Worm (Caenorhabditis elegans) whole organism, young adult: ENCODE data around the gene F23D12.1.

Experiments
- B0019.2 ChIP-seq: fragments of 200-800 bp; sonication (Bioruptor generic); conservative IDR thresholded peaks from 2 replicates; pipeline ENCODE4 v1.3.6; 2022; ENCODE audit warnings: missing genetic modification reagents, missing genetic modification characterization, missing compliant biosample characterization
- C06A6.2 ChIP-seq: fragments of 200-800 bp; sonication (Bioruptor generic); conservative IDR thresholded peaks from 2 replicates; pipeline ENCODE4 v1.3.6; 2022; ENCODE audit warnings: missing genetic modification characterization, missing compliant biosample characterization
- C17E4.6 ChIP-seq: fragments of 200-800 bp; sonication (Bioruptor generic); IDR thresholded peaks from 2 replicates; pipeline ENCODE4 v1.3.6; 2022; ENCODE audit warnings: missing genetic modification reagents, missing genetic modification characterization, missing compliant biosample characterization
- F22D6.2 ChIP-seq: sonication (generic microtip); optimal IDR thresholded peaks from 2 replicates; lab custom pipeline; 2016; ENCODE audit warnings: mild to moderate bottlenecking, missing genetic modification characterization, missing compliant biosample characterization
- F23B12.7 ChIP-seq: sonication (generic microtip); optimal IDR thresholded peaks from 2 replicates; lab custom pipeline; 2017; ENCODE audit warnings: missing genetic modification characterization, mild to moderate bottlenecking, missing compliant biosample characterization, antibody characterized with exemption, moderate library complexity; ENCODE audit not compliant: insufficient read depth
- F37B4.10 ChIP-seq: fragments of 200-800 bp; sonication (Bioruptor generic); IDR thresholded peaks from 2 replicates; pipeline ENCODE4 v1.3.6; 2022; ENCODE audit warnings: missing genetic modification characterization, missing compliant biosample characterization
- F39B2.1 ChIP-seq: fragments of 200-800 bp; sonication (Bioruptor generic); IDR thresholded peaks from 2 replicates; pipeline ENCODE4 v1.3.6; 2022; ENCODE audit warnings: missing genetic modification reagents, missing genetic modification characterization, missing compliant biosample characterization
- F55B11.4 ChIP-seq: sonication (generic microtip); optimal IDR thresholded peaks from 2 replicates; lab custom pipeline; 2016; ENCODE audit warnings: missing compliant biosample characterization, missing genetic modification characterization, borderline replicate concordance; ENCODE audit not compliant: insufficient read depth
- T26A5.8 ChIP-seq: sonication (generic microtip); optimal IDR thresholded peaks from 2 replicates; lab custom pipeline; 2016; ENCODE audit warnings: missing genetic modification characterization, missing compliant biosample characterization
- Y67H2A.10 ChIP-seq: fragments of 200-800 bp; sonication (Bioruptor generic); conservative IDR thresholded peaks from 2 replicates; pipeline ENCODE4 v1.3.6; 2022; ENCODE audit warnings: missing genetic modification reagents, missing genetic modification characterization, missing compliant biosample characterization
- akir-1 ChIP-seq: fragments of 200-800 bp; sonication (Bioruptor generic); optimal IDR thresholded peaks from 2 replicates; lab custom pipeline; 2018; ENCODE audit warnings: mild to moderate bottlenecking, missing genetic modification characterization, moderate library complexity, missing compliant biosample characterization
- athp-1 ChIP-seq: sonication (generic microtip); optimal IDR thresholded peaks from 2 replicates; lab custom pipeline; 2017; ENCODE audit warnings: mild to moderate bottlenecking, missing genetic modification characterization, missing compliant biosample characterization
- attf-6 ChIP-seq: fragments of 200-800 bp; sonication (Bioruptor generic); IDR thresholded peaks from 2 replicates; pipeline ENCODE4 v1.3.6; 2022; ENCODE audit warnings: missing genetic modification reagents, missing genetic modification characterization, missing compliant biosample characterization
- bed-1 ChIP-seq: fragments of 200-800 bp; sonication (Bioruptor generic); IDR thresholded peaks from 2 replicates; pipeline ENCODE4 v1.3.6; 2022; ENCODE audit warnings: missing genetic modification reagents, missing genetic modification characterization, missing compliant biosample characterization
- cebp-2 ChIP-seq: fragments of 200-800 bp; sonication (Bioruptor generic); IDR thresholded peaks from 2 replicates; pipeline ENCODE4 v1.3.6; 2022; ENCODE audit warnings: missing genetic modification characterization, missing compliant biosample characterization
- ceh-100 ChIP-seq: fragments of 200-800 bp; sonication (Bioruptor generic); IDR thresholded peaks from 2 replicates; pipeline ENCODE4 v1.3.6; 2022; ENCODE audit warnings: missing genetic modification reagents, missing genetic modification characterization, missing compliant biosample characterization
- ceh-58 ChIP-seq: fragments of 200-800 bp; sonication (Bioruptor generic); IDR thresholded peaks from 2 replicates; pipeline ENCODE4 v1.3.6; 2022; ENCODE audit warnings: missing genetic modification characterization, missing compliant biosample characterization
- ceh-79 ChIP-seq: sonication (generic microtip); optimal IDR thresholded peaks from 2 replicates; lab custom pipeline; 2017; ENCODE audit warnings: mild to moderate bottlenecking, missing genetic modification characterization, missing compliant biosample characterization
- dpff-1 ChIP-seq: sonication (generic microtip); optimal IDR thresholded peaks from 2 replicates; lab custom pipeline; 2017; ENCODE audit warnings: mild to moderate bottlenecking, missing genetic modification characterization, missing compliant biosample characterization
- efl-1 ChIP-seq: fragments of 150-350 bp; optimal IDR thresholded peaks from 2 replicates; lab custom pipeline; 2014; ENCODE audit warnings: missing biosample characterization, missing genetic modification reagents, missing genetic modification characterization
- egl-18 ChIP-seq: fragments of 200-800 bp; sonication (Bioruptor generic); IDR thresholded peaks from 2 replicates; pipeline ENCODE4 v1.3.6; 2022; ENCODE audit warnings: missing genetic modification reagents, missing genetic modification characterization, missing compliant biosample characterization
- egrh-3 ChIP-seq: fragments of 200-800 bp; sonication (Bioruptor generic); IDR thresholded peaks from 2 replicates; pipeline ENCODE4 v1.3.6; 2022; ENCODE audit warnings: missing genetic modification reagents, missing genetic modification characterization, missing compliant biosample characterization
- ekl-4 ChIP-seq: fragments of 200-800 bp; sonication (Bioruptor generic); IDR thresholded peaks from 2 replicates; pipeline ENCODE4 v1.3.6; 2022; ENCODE audit warnings: missing genetic modification reagents, missing genetic modification characterization, missing compliant biosample characterization
- fkh-3 ChIP-seq: sonication (generic microtip); optimal IDR thresholded peaks from 2 replicates; lab custom pipeline; 2016; ENCODE audit warnings: mild to moderate bottlenecking, missing genetic modification characterization, missing compliant biosample characterization
- gei-17 ChIP-seq: fragments of 200-800 bp; sonication (Bioruptor generic); optimal IDR thresholded peaks from 2 replicates; lab custom pipeline; 2018; ENCODE audit warnings: mild to moderate bottlenecking, missing genetic modification characterization, missing compliant biosample characterization
- hmg-1.2 ChIP-seq: fragments of 200-800 bp; sonication (Bioruptor generic); IDR thresholded peaks from 2 replicates; pipeline ENCODE4 v1.3.6; 2022; ENCODE audit warnings: missing genetic modification reagents, missing genetic modification characterization, missing compliant biosample characterization
- let-526 ChIP-seq: fragments of 200-800 bp; sonication (Bioruptor generic); IDR thresholded peaks from 2 replicates; pipeline ENCODE4 v1.3.6; 2022; ENCODE audit warnings: missing genetic modification reagents, missing genetic modification characterization, missing compliant biosample characterization
- madf-6 ChIP-seq: fragments of 200-800 bp; sonication (Bioruptor generic); IDR thresholded peaks from 2 replicates; pipeline ENCODE4 v1.3.6; 2022; ENCODE audit warnings: missing genetic modification reagents, missing genetic modification characterization, missing compliant biosample characterization
- mcd-1 ChIP-seq: fragments of 200-800 bp; sonication (Bioruptor generic); IDR thresholded peaks from 2 replicates; pipeline ENCODE4 v1.3.6; 2022; ENCODE audit warnings: missing genetic modification reagents, missing genetic modification characterization, missing compliant biosample characterization
- mel-28 ChIP-seq: sonication (generic microtip); optimal IDR thresholded peaks from 2 replicates; lab custom pipeline; 2016; ENCODE audit warnings: borderline replicate concordance, mild to moderate bottlenecking, missing genetic modification characterization, missing compliant biosample characterization
- mes-4 ChIP-seq: sonication (generic microtip); optimal IDR thresholded peaks from 2 replicates; lab custom pipeline; 2016; ENCODE audit warnings: missing genotype, missing genetic modification characterization, missing compliant biosample characterization
- mxl-1 ChIP-seq: sonication (generic microtip); optimal IDR thresholded peaks from 2 replicates; lab custom pipeline; 2016; ENCODE audit warnings: missing genetic modification characterization, missing compliant biosample characterization
- nfya-2 ChIP-seq: fragments of 200-800 bp; sonication (Bioruptor generic); IDR thresholded peaks from 2 replicates; pipeline ENCODE4 v1.3.6; 2022; ENCODE audit warnings: missing genetic modification reagents, missing genetic modification characterization, missing compliant biosample characterization
- nhr-120 ChIP-seq: fragments of 200-800 bp; sonication (Bioruptor generic); IDR thresholded peaks from 2 replicates; pipeline ENCODE4 v1.3.6; 2022; ENCODE audit warnings: missing genetic modification characterization, missing compliant biosample characterization
- nhr-90 ChIP-seq: sonication (generic microtip); optimal IDR thresholded peaks from 2 replicates; lab custom pipeline; 2016; ENCODE audit warnings: missing genotype, mild to moderate bottlenecking, missing genetic modification characterization, missing compliant biosample characterization
- rcor-1 ChIP-seq: fragments of 200-800 bp; sonication (Bioruptor generic); IDR thresholded peaks from 2 replicates; pipeline ENCODE4 v1.3.6; 2022; ENCODE audit warnings: missing genetic modification reagents, missing genetic modification characterization, missing compliant biosample characterization
- rec-8 ChIP-seq, 2 experiments: sonication (generic microtip); optimal IDR thresholded peaks; 2 replicates each; lab custom pipeline; 2016; ENCODE audit warnings: mild to moderate bottlenecking in 2 of 2, missing genetic modification characterization in 2 of 2, missing genetic modification reagents in 2 of 2, missing genotype in 2 of 2, missing biosample characterization in 1 of 2, missing compliant biosample characterization in 1 of 2, moderate library complexity in 1 of 2
- sdz-38 ChIP-seq: sonication (generic microtip); optimal IDR thresholded peaks from 2 replicates; lab custom pipeline; 2016; ENCODE audit warnings: missing genotype, missing genetic modification characterization, missing compliant biosample characterization
- tbx-9 ChIP-seq: sonication (generic microtip); optimal IDR thresholded peaks from 2 replicates; lab custom pipeline; 2016; ENCODE audit warnings: borderline replicate concordance, missing genetic modification characterization, inconsistent platforms, missing compliant biosample characterization
- tlf-1 ChIP-seq: fragments of 200-800 bp; sonication (Bioruptor generic); optimal IDR thresholded peaks from 2 replicates; lab custom pipeline; 2018; ENCODE audit warnings: mild to moderate bottlenecking, missing genetic modification characterization, missing compliant biosample characterization
- ztf-26 ChIP-seq: sonication (generic microtip); optimal IDR thresholded peaks from 2 replicates; lab custom pipeline; 2017; ENCODE audit warnings: missing genetic modification characterization, missing compliant biosample characterization

The F23D12.1 gene

ce11 chrX:14469284-14469683 is 41.3 kb upstream of the F23D12.1 start, which contains the start of gene M163.9:
M163.9 (plus strand) TSS chrX:14469584.
- no peak for TF ChIP-seq attf-6 (GFP tag; lab: Robert Waterston, UW)
- TF ChIP-seq dpff-1 (tag; lab: Kevin White, UChicago): no peak
- no peak for TF ChIP-seq efl-1
- TF ChIP-seq nfya-2 (GFP tag; lab: Robert Waterston, UW): no peak
- TF ChIP-seq ceh-100 (GFP tag; lab: Robert Waterston, UW): no peak
- no peak for TF ChIP-seq Y67H2A.10 (GFP tag; lab: Robert Waterston, UW)
- no peak for TF ChIP-seq F22D6.2 (tag; lab: Kevin White, UChicago)
- no peak for TF ChIP-seq ceh-79 (tag; lab: Kevin White, UChicago)
- TF ChIP-seq gei-17 (GFP tag; lab: Kevin White, UChicago): no peak
- no peak for TF ChIP-seq mes-4

ce11 chrX:14466532-14466931 is 38.6 kb upstream of the F23D12.1 start, which contains the start of gene M163.21:
M163.21 (plus strand) TSS chrX:14466832.
- no peak for TF ChIP-seq nfya-2 (GFP tag; lab: Robert Waterston, UW)
- no peak for TF ChIP-seq nhr-120
- TF ChIP-seq mes-4: no peak
- no peak for TF ChIP-seq mcd-1
- TF ChIP-seq C06A6.2 (GFP tag; lab: Robert Waterston, UW): no peak
- no peak for TF ChIP-seq rcor-1 (GFP tag; lab: Robert Waterston, UW)
- TF ChIP-seq akir-1 (GFP tag; lab: Kevin White, UChicago): no peak
- TF ChIP-seq madf-6 (GFP tag; lab: Robert Waterston, UW): no peak
- TF ChIP-seq ztf-26 (tag; lab: Kevin White, UChicago): no peak
- TF ChIP-seq F23B12.7 (tag; lab: Kevin White, UChicago): no peak
- no peak for TF ChIP-seq fkh-3
- TF ChIP-seq egl-18: no peak
- TF ChIP-seq hmg-1.2 (GFP tag; lab: Robert Waterston, UW): no peak

DNA sequence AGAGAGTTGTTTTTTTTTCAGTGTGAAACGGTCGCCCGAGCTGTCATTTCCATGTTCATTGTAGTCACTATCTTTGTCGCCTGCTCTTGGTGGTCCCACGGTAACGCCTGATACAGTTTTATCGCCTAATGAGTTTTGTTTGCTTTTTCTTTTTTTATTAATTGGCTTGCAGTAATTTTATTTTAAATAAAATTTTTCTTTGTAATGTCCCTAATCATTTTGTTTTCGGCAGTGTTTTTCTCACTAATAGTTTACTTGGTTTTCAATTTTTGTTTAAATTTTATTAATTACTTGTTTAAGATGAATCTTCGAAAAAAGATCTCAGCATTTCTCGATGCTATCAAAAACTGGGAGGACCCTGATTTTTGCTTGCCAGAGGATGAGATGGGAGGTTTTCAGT is 37.6 kb upstream of the F23D12.1 start, which contains the start of gene M163.22:
Gene M163.22 (plus strand): TSS at position 301 of the 400 bp plus-strand sequence.
- TF ChIP-seq F55B11.4 (tag; lab: Kevin White, UChicago) (no peak), B0019.2 (GFP tag; lab: Robert Waterston, UW) (no peak), ceh-58 (GFP tag; lab: Robert Waterston, UW) (no peak), tlf-1 (GFP tag; lab: Kevin White, UChicago) (no peak), let-526 (GFP tag; lab: Robert Waterston, UW) (no peak), ekl-4 (GFP tag; lab: Robert Waterston, UW) (no peak)

DNA sequence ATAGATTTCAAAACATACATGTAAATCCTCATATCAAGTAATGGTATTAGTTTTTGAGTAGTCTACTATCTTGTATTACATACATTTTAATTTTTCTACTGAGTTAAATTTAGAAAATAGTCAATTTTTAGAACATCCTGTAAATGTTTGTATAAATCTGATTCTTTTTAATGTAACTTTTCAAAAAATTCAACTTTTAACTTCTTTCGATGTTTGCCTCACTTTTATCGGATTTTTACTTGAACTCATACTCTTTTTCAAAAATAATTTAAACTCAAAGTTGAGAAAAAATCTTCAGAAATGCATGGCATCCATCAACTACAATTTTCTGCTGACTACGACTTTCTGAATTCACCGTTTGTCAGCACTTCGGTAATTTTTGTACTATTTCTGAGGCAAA is 36.6 kb upstream of the F23D12.1 start, which contains the start of gene M163.7:
Gene M163.7 (plus strand): TSS at position 301 of the 400 bp plus-strand sequence.
- TF ChIP-seq athp-1 (no peak), tbx-9 (tag; lab: Kevin White, UChicago) (no peak), egrh-3 (no peak), F37B4.10 (no peak), mel-28 (tag; lab: Kevin White, UChicago) (no peak), cebp-2 (GFP tag; lab: Robert Waterston, UW) (no peak), hmg-1.2 (GFP tag; lab: Robert Waterston, UW) (no peak), rec-8 (tag; optimal IDR thresholded peaks at IDR 0.05; lab: Kevin White, UChicago) (no peak), bed-1 (no peak), T26A5.8 (no peak), sdz-38 (tag; lab: Kevin White, UChicago) (no peak), nhr-90 (tag; lab: Kevin White, UChicago) (no peak), C17E4.6 (no peak), mxl-1 (tag; lab: Kevin White, UChicago) (no peak), F39B2.1 (no peak), ceh-79 (tag; lab: Kevin White, UChicago) (no peak), nfya-2 (GFP tag; lab: Robert Waterston, UW) (no peak)
- TF ChIP-seq, all 124 proteins: peak for 0
